Worm (Caenorhabditis elegans): ENCODE results near the gene fbxb-99.

- TF ChIP-seq ztf-4 (tag; optimal IDR thresholded peaks at IDR 0.05): no peak
- TF ChIP-seq ztf-11 (tag; optimal IDR thresholded peaks at IDR 0.05): no peak
- no peak for TF ChIP-seq snpc-4 (tag; optimal IDR thresholded peaks at IDR 0.05)
- TF ChIP-seq nhr-10 (tag; optimal IDR thresholded peaks at IDR 0.05): no peak
- no peak for TF ChIP-seq ama-1 (optimal IDR thresholded peaks at IDR 0.05)
- TF ChIP-seq elt-3 (tag; optimal IDR thresholded peaks at IDR 0.05): no peak
- no peak for TF ChIP-seq R02D3.7 (tag; optimal IDR thresholded peaks at IDR 0.05)
- no peak for TF ChIP-seq nhr-25 (tag; optimal IDR thresholded peaks at IDR 0.05)
Observed at ce11 chrII:3815445-3816208, 22.4 kb upstream of the fbxb-99 start.
